Worm (Caenorhabditis elegans): ENCODE data around the gene F16G10.6.

The F16G10.6 gene

DNA sequence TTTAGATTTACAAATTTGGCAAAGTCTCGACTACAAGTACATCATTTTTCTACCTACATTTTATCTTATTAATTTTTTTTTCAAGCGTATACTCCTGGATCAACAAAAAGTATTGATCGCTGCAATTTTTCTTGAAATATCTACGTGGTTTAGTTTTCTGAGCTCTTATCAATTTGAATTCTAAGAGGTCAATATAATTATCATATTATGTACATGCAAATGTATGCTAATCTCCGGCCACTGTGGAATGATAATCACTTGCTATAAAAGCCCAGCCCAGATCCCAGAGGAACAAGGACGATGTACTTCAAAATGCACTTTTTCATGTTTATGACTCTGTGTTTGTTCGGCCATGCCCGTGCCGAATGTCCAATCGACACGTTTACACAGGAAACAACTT lies 20.9 kb downstream of the F16G10.6 start, which contains the start of gene F43C11.1:
Gene F43C11.1, plus strand, starts transcription at position 301 of the 400 bp plus-strand sequence.
- TF ChIP-seq tbx-11 (GFP tag; IDR thresholded peaks at IDR 0.05) (no peak), aly-1 (tag; optimal IDR thresholded peaks at IDR 0.05) (no peak), tra-4 (tag; optimal IDR thresholded peaks at IDR 0.05) (no peak), ceh-36 (tag; optimal IDR thresholded peaks at IDR 0.05) (no peak), hnd-1 (tag; optimal IDR thresholded peaks at IDR 0.05) (no peak), ceh-13 (GFP tag; optimal IDR thresholded peaks at IDR 0.05) (no peak), tbx-37 (GFP tag; conservative IDR thresholded peaks at IDR 0.05) (no peak), sea-1 (GFP tag; conservative IDR thresholded peaks at IDR 0.05) (no peak), hmg-4 (GFP tag; optimal IDR thresholded peaks at IDR 0.05) (no peak), ets-7 (tag; optimal IDR thresholded peaks at IDR 0.05) (no peak), B0310.2 (tag; optimal IDR thresholded peaks at IDR 0.05) (no peak), F13C5.2 (tag; optimal IDR thresholded peaks at IDR 0.05) (no peak), ama-1 (optimal IDR thresholded peaks at IDR 0.05) (no peak)

DNA sequence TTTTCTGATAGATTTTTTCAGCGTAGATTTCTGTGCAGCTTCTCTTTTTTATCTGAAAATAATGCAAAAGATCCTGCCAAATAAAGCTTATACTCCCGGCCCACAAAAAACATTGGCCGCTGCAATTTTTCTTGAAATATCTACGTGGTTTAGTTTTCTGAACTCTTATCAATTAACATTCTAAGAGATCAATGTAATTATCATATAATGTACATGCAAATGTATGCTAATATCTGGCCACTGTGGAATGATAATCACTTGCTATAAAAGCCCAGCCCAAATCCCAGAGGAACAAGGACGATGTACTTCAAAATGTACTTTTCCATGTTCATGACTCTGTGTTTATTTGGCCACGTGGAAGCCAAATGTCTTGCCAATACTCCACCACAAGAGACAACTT lies 23.2 kb downstream of the F16G10.6 start, which contains the start of gene F43C11.2:
Gene F43C11.2, plus strand, starts transcription at position 301 of the 400 bp plus-strand sequence.
- no peak for TF ChIP-seq tra-4 (tag; optimal IDR thresholded peaks at IDR 0.05)
- TF ChIP-seq tbx-11 (GFP tag; IDR thresholded peaks at IDR 0.05), result no peak
- TF ChIP-seq B0310.2 (tag; optimal IDR thresholded peaks at IDR 0.05), result no peak
- TF ChIP-seq sea-1 (GFP tag; conservative IDR thresholded peaks at IDR 0.05), result no peak
- no peak for TF ChIP-seq ets-7 (tag; optimal IDR thresholded peaks at IDR 0.05)
- TF ChIP-seq tbx-37 (GFP tag; conservative IDR thresholded peaks at IDR 0.05), result no peak
- TF ChIP-seq scrt-1 (GFP tag; IDR thresholded peaks at IDR 0.05), result no peak
- TF ChIP-seq F13C5.2 (tag; optimal IDR thresholded peaks at IDR 0.05), result no peak
- no peak for TF ChIP-seq ceh-36 (tag; optimal IDR thresholded peaks at IDR 0.05)
- TF ChIP-seq ceh-13 (GFP tag; optimal IDR thresholded peaks at IDR 0.05), result no peak
- no peak for TF ChIP-seq hnd-1 (tag; optimal IDR thresholded peaks at IDR 0.05)
- TF ChIP-seq hmbx-1 (tag; optimal IDR thresholded peaks at IDR 0.05), result no peak
- no peak for TF ChIP-seq pes-1 (GFP tag; IDR thresholded peaks at IDR 0.05)
- no peak for TF ChIP-seq hmg-4 (GFP tag; optimal IDR thresholded peaks at IDR 0.05)
- TF ChIP-seq flt-1 (GFP tag; IDR thresholded peaks at IDR 0.05), result no peak

DNA sequence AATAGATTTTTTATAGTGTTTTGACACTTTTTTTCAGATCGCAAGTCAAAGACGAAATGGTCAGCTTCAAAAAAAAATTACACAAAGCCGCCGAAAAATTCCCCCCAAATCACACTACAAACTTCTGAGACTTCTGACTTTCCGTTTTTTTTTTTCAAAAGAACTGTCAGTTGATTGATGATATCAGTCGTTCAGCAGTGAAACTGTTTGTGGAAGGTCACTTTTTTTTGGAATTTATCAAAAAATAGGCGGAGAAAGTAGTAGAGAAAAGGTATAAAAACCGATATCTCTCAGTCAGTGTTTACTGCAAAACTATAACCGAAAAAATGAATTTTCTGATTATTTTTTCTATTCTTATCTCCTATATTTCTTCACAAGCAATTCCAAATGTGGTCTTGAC lies 24.6 kb downstream of the F16G10.6 start, which contains the start of gene F43C11.3:
Gene F43C11.3, plus strand, starts transcription at position 301 of the 400 bp plus-strand sequence.
- TF ChIP-seq ets-7 (tag; optimal IDR thresholded peaks at IDR 0.05), result no peak
- no peak for TF ChIP-seq hnd-1 (tag; optimal IDR thresholded peaks at IDR 0.05)
- TF ChIP-seq flt-1 (GFP tag; IDR thresholded peaks at IDR 0.05), result no peak
- TF ChIP-seq ama-1 (optimal IDR thresholded peaks at IDR 0.05), result no peak
- TF ChIP-seq tra-4 (tag; optimal IDR thresholded peaks at IDR 0.05), result no peak
- TF ChIP-seq aly-1 (tag; optimal IDR thresholded peaks at IDR 0.05), result no peak
- TF ChIP-seq hmbx-1 (tag; optimal IDR thresholded peaks at IDR 0.05), result no peak
- no peak for TF ChIP-seq sea-1 (GFP tag; conservative IDR thresholded peaks at IDR 0.05)
- no peak for TF ChIP-seq hmg-4 (GFP tag; optimal IDR thresholded peaks at IDR 0.05)
- TF ChIP-seq tbx-11 (GFP tag; IDR thresholded peaks at IDR 0.05), result no peak
- TF ChIP-seq B0310.2 (tag; optimal IDR thresholded peaks at IDR 0.05), result no peak
- no peak for TF ChIP-seq ceh-13 (GFP tag; optimal IDR thresholded peaks at IDR 0.05)
- TF ChIP-seq tbx-37 (GFP tag; conservative IDR thresholded peaks at IDR 0.05), result no peak
- no peak for TF ChIP-seq scrt-1 (GFP tag; IDR thresholded peaks at IDR 0.05)
- no peak for TF ChIP-seq ceh-36 (tag; optimal IDR thresholded peaks at IDR 0.05)
- no peak for TF ChIP-seq pes-1 (GFP tag; IDR thresholded peaks at IDR 0.05)
- no peak for TF ChIP-seq F13C5.2 (tag; optimal IDR thresholded peaks at IDR 0.05)

DNA sequence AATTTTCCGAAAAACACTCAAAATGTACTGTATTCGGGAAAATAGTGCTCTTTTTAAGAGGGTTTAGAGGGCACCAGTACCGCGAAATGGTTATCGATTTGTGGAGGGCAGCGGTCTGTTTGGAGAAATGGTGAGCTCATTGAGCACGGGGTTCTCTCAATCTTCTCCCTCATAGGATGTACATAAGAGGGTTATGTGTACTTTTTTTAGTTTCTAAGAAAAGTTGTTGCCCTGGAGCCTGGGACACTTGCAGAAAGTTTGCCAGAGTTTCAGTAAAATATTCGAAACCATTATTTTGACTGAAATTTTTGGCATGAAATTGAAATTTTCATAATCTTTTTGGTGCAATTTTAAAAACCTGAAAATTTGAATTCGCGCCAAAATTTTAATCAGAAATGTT lies 25.1 kb downstream of the F16G10.6 start, which contains the start of gene F43C11.10:
Gene F43C11.10, minus strand, starts transcription at position 101 of the 400 bp plus-strand sequence.
- TF ChIP-seq hnd-1 (tag; optimal IDR thresholded peaks at IDR 0.05) (no peak), B0310.2 (tag; optimal IDR thresholded peaks at IDR 0.05) (no peak), hmbx-1 (tag; optimal IDR thresholded peaks at IDR 0.05) (no peak), tra-4 (tag; optimal IDR thresholded peaks at IDR 0.05) (no peak), flt-1 (GFP tag; IDR thresholded peaks at IDR 0.05) (no peak), ets-7 (tag; optimal IDR thresholded peaks at IDR 0.05) (no peak), ceh-13 (GFP tag; optimal IDR thresholded peaks at IDR 0.05) (no peak), ama-1 (optimal IDR thresholded peaks at IDR 0.05) (no peak), hmg-4 (GFP tag; optimal IDR thresholded peaks at IDR 0.05) (no peak), scrt-1 (GFP tag; IDR thresholded peaks at IDR 0.05) (no peak), pes-1 (GFP tag; IDR thresholded peaks at IDR 0.05) (no peak), sea-1 (GFP tag; conservative IDR thresholded peaks at IDR 0.05) (no peak), aly-1 (tag; optimal IDR thresholded peaks at IDR 0.05) (no peak), tbx-11 (GFP tag; IDR thresholded peaks at IDR 0.05) (no peak), ceh-36 (tag; optimal IDR thresholded peaks at IDR 0.05) (no peak)

DNA sequence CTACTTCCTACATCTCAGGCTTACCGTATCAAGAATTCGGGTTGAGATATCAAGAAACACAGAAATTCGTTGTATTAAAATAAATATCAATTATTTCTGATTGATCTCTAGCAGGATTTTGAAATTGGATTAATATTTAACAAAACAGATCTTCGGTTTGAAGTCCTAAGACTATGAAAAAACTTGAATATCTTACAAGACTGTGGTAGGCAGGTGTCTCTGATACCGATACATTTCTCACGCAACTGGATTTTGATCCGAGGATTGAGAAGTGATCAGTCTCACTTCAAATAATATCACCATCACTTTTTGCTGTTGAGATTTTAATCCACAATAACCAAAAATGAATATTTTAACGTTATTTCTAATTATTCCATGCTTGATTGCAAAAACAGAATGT lies 31.0 kb downstream of the F16G10.6 start, which contains the start of gene F43C11.4:
Gene F43C11.4, plus strand, starts transcription at position 301 of the 400 bp plus-strand sequence.
- TF ChIP-seq B0310.2 (tag; optimal IDR thresholded peaks at IDR 0.05) (no peak), ceh-13 (GFP tag; optimal IDR thresholded peaks at IDR 0.05) (no peak), scrt-1 (GFP tag; IDR thresholded peaks at IDR 0.05) (no peak), flt-1 (GFP tag; IDR thresholded peaks at IDR 0.05) (no peak), tra-4 (tag; optimal IDR thresholded peaks at IDR 0.05) (no peak), tbx-37 (GFP tag; conservative IDR thresholded peaks at IDR 0.05) (no peak), aly-1 (tag; optimal IDR thresholded peaks at IDR 0.05) (no peak), F13C5.2 (tag; optimal IDR thresholded peaks at IDR 0.05) (no peak), sea-1 (GFP tag; conservative IDR thresholded peaks at IDR 0.05) (no peak), tbx-11 (GFP tag; IDR thresholded peaks at IDR 0.05) (no peak), hmg-4 (GFP tag; optimal IDR thresholded peaks at IDR 0.05) (no peak), ama-1 (optimal IDR thresholded peaks at IDR 0.05) (no peak), ets-7 (tag; optimal IDR thresholded peaks at IDR 0.05) (no peak), ceh-36 (tag; optimal IDR thresholded peaks at IDR 0.05) (no peak), pes-1 (GFP tag; IDR thresholded peaks at IDR 0.05) (no peak), hmbx-1 (tag; optimal IDR thresholded peaks at IDR 0.05) (no peak)

DNA sequence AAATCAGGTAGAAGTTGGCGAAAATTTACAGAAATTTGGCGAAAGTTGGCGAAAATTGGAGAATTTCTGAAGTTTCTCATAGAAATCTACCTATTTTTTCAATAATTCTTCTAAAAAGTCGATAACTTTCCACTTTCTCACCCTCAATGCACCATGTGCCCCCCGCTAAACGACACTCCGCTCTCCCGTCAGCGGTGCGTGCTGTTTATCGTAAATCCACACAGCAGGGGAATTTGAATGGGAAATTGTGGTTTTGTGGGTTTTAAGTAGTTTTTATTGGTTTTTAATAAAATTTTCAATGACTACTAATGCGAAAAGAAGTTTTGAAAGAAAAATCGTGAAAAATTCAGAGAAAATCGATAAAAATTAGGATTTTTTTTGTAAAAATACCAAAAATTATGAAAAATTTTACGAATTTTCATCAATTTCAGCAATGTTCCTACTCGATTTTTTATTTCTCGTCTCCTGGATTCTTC lies 35.6 kb downstream of the F16G10.6 start, which contains the start of gene F43C11.6:
Gene F43C11.6, plus strand, starts transcription at position 426 of the 476 bp plus-strand sequence.
- TF ChIP-seq flt-1 (GFP tag; IDR thresholded peaks at IDR 0.05) (no peak), scrt-1 (GFP tag; IDR thresholded peaks at IDR 0.05) (no peak), pes-1 (GFP tag; IDR thresholded peaks at IDR 0.05) (no peak), ama-1 (optimal IDR thresholded peaks at IDR 0.05) (no peak), sea-1 (GFP tag; conservative IDR thresholded peaks at IDR 0.05) (no peak), aly-1 (tag; optimal IDR thresholded peaks at IDR 0.05) (no peak), tbx-37 (GFP tag; conservative IDR thresholded peaks at IDR 0.05) (no peak), ets-7 (tag; optimal IDR thresholded peaks at IDR 0.05) (no peak), F13C5.2 (tag; optimal IDR thresholded peaks at IDR 0.05) (no peak), hmbx-1 (tag; optimal IDR thresholded peaks at IDR 0.05) (no peak), B0310.2 (tag; optimal IDR thresholded peaks at IDR 0.05) (no peak), hnd-1 (tag; optimal IDR thresholded peaks at IDR 0.05) (no peak), ceh-36 (tag; optimal IDR thresholded peaks at IDR 0.05) (no peak), tbx-11 (GFP tag; IDR thresholded peaks at IDR 0.05) (no peak), ceh-13 (GFP tag; optimal IDR thresholded peaks at IDR 0.05) (no peak)

Measured in whole organism, early embryonic.